Fruit fly (Drosophila melanogaster): ENCODE measurements around the gene CG7488.

Gene CG7488

DNA sequence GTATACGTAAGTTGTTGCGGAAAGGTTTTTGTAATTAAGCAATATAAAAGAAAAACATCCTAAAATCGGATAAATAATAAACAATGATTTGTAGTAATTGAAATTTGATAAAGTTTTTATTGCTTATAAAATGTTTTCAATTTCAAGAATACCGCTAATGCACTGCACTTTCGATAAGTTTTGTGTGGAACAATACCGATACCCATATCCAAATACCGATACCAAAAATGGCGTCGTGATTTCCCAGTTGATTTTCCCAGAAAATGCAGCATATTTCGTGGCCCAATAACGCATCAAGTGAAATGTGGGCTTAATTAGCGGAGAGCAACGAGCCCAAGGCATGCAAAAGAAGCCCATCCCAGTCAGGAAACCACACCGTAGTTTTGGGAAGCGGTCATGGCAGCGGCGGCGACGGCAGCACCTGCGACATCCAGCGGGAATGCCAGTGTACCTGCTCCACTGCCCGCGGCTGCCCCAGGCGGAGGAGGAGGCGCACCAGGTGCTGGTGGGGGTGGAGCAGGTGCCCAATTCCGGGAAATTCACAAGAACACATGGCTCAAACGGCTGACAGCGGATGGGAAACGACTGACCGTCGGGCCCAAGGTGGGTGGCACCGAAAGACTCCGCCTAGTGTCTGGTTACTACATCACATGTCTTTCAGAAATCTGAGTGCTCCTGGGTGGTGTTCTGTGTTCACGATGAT, 9.4 kb upstream of the CG7488 start, which contains the start of gene CG31342 (continued):
- TF ChIP-seq aop (GFP tag; IDR thresholded peaks at IDR 0.05) = no peak
- no peak for TF ChIP-seq Eip74EF (GFP tag; optimal IDR thresholded peaks at IDR 0.05)
- no peak for TF ChIP-seq lmd (GFP tag; IDR thresholded peaks at IDR 0.05)
- TF ChIP-seq vfl (GFP tag; optimal IDR thresholded peaks at IDR 0.05) = no peak
- peak; percentile 5 for TF ChIP-seq nom (GFP tag; optimal IDR thresholded peaks at IDR 0.05)
- TF ChIP-seq Dip3 (GFP tag; optimal IDR thresholded peaks at IDR 0.05) = no peak
- TF ChIP-seq Six4 (GFP tag; optimal IDR thresholded peaks at IDR 0.05) = peak; percentile 61
- no peak for TF ChIP-seq CG9215 (GFP tag; IDR thresholded peaks at IDR 0.05)
- no peak for TF ChIP-seq CHES-1-like (GFP tag; optimal IDR thresholded peaks at IDR 0.05)
- TF ChIP-seq Jarid2 (GFP tag; optimal IDR thresholded peaks at IDR 0.05) = no peak
- no peak for TF ChIP-seq CG11696 (GFP tag; IDR thresholded peaks at IDR 0.05)
- TF ChIP-seq emc (GFP tag; optimal IDR thresholded peaks at IDR 0.05) = no peak
- TF ChIP-seq CG43689 (GFP tag; IDR thresholded peaks at IDR 0.05) = no peak
- no peak for TF ChIP-seq fru (optimal IDR thresholded peaks at IDR 0.05)
- TF ChIP-seq cg (GFP tag; optimal IDR thresholded peaks at IDR 0.05) = no peak
- 0 out of 3 replicates have a peak, but pooled peaks have one; percentile 21 for TF ChIP-seq sr (GFP tag; IDR thresholded peaks at IDR 0.05)
- TF ChIP-seq oc (tag; optimal IDR thresholded peaks at IDR 0.05) = no peak
- no peak for TF ChIP-seq org-1 (GFP tag; optimal IDR thresholded peaks at IDR 0.05)
- TF ChIP-seq Taf1 (GFP tag; IDR thresholded peaks at IDR 0.05) = 0 out of 2 replicates have a peak, but pooled peaks have one; percentile 12
- TF ChIP-seq Tbp (GFP tag; optimal IDR thresholded peaks at IDR 0.05) = no peak
- TF ChIP-seq Oaz (GFP tag; IDR thresholded peaks at IDR 0.05) = no peak
- no peak for TF ChIP-seq Trl (optimal IDR thresholded peaks at IDR 0.05)
- no peak for TF ChIP-seq Trl (GFP tag; optimal IDR thresholded peaks at IDR 0.05)
- no peak for TF ChIP-seq gem (tag; optimal IDR thresholded peaks at IDR 0.05)
- TF ChIP-seq chm (GFP tag; IDR thresholded peaks at IDR 0.05) = no peak
- no peak for TF ChIP-seq CG2678 (tag; optimal IDR thresholded peaks at IDR 0.05)
- TF ChIP-seq kni (GFP tag; optimal IDR thresholded peaks at IDR 0.05) = no peak
- no peak for TF ChIP-seq gcm2 (GFP tag; optimal IDR thresholded peaks at IDR 0.05)
- TF ChIP-seq CG3281 (GFP tag; optimal IDR thresholded peaks at IDR 0.05) = no peak
- TF ChIP-seq CG1233 (GFP tag; optimal IDR thresholded peaks at IDR 0.05) = no peak
- peak; percentile 36; the same call in 1 of the 2 replicates for TF ChIP-seq nerfin-2 (GFP tag; IDR thresholded peaks at IDR 0.05; ENCODE audit: partially characterized antibody)
- no peak for TF ChIP-seq ken (GFP tag; IDR thresholded peaks at IDR 0.05)
- TF ChIP-seq ab (GFP tag; optimal IDR thresholded peaks at IDR 0.05) = no peak
- peak; percentile 98 for TF ChIP-seq CG17802 (tag; optimal IDR thresholded peaks at IDR 0.05)
- TF ChIP-seq Atf6 (GFP tag; IDR thresholded peaks at IDR 0.05) = peak; percentile 27; the same call in 1 of the 2 replicates
- no peak for TF ChIP-seq gro (GFP tag; optimal IDR thresholded peaks at IDR 0.05)
- TF ChIP-seq hb (GFP tag; IDR thresholded peaks at IDR 0.05; ENCODE audit: partially characterized antibody) = peak; percentile 55; the same call in 1 of the 3 replicates
- peak; percentile 75 for TF ChIP-seq CG2116 (GFP tag; optimal IDR thresholded peaks at IDR 0.05)
- TF ChIP-seq peb (GFP tag; IDR thresholded peaks at IDR 0.05) = no peak
- peak; percentile 79 for TF ChIP-seq bbx (GFP tag; IDR thresholded peaks at IDR 0.05; ENCODE audit: partially characterized antibody)
- no peak for TF ChIP-seq CG4820 (GFP tag; optimal IDR thresholded peaks at IDR 0.05)
- peak; percentile 76 for TF ChIP-seq CG13287 (GFP tag; IDR thresholded peaks at IDR 0.05; ENCODE audit: partially characterized antibody)
- peak; percentile 53 for TF ChIP-seq CG8388 (GFP tag; optimal IDR thresholded peaks at IDR 0.05)
- TF ChIP-seq MESR4 (GFP tag; optimal IDR thresholded peaks at IDR 0.05) = peak; percentile 96
- no peak for TF ChIP-seq nau (GFP tag; optimal IDR thresholded peaks at IDR 0.05)
- TF ChIP-seq kay (GFP tag; optimal IDR thresholded peaks at IDR 0.05) = no peak
- TF ChIP-seq CG6689 (GFP tag; IDR thresholded peaks at IDR 0.05) = no peak; the same call in 1 of the 2 replicates
- no peak for TF ChIP-seq sc (optimal IDR thresholded peaks at IDR 0.05)
- TF ChIP-seq sc (GFP tag; optimal IDR thresholded peaks at IDR 0.05) = no peak
- no peak for TF ChIP-seq eyg (GFP tag; optimal IDR thresholded peaks at IDR 0.05)
- TF ChIP-seq CG11398 (GFP tag; optimal IDR thresholded peaks at IDR 0.05) = no peak

All from whole organism, embryonic.